Worm (Caenorhabditis elegans) whole organism, early embryonic: Measurements from ENCODE around the gene F15D4.6.

Experiments
- ama-1 ChIP-seq: fragments of 150-350 bp; optimal IDR thresholded peaks from 2 replicates; lab custom pipeline; 2014
- ceh-13 ChIP-seq: fragments of 200-800 bp; sonication (Bioruptor generic); optimal IDR thresholded peaks from 2 replicates; lab custom pipeline; 2018; ENCODE audit warnings: mild to moderate bottlenecking, missing genetic modification characterization, missing compliant biosample characterization
- ets-7 ChIP-seq: sonication (generic microtip); optimal IDR thresholded peaks from 2 replicates; lab custom pipeline; 2016; ENCODE audit warnings: missing genotype, missing genetic modification characterization, missing compliant biosample characterization
- flt-1 ChIP-seq: fragments of 200-800 bp; sonication (Bioruptor generic); IDR thresholded peaks from 2 replicates; pipeline ENCODE4 v1.3.6; 2022; ENCODE audit warnings: missing genetic modification characterization, missing compliant biosample characterization
- hmg-4 ChIP-seq: fragments of 200-800 bp; sonication (Bioruptor generic); optimal IDR thresholded peaks from 2 replicates; lab custom pipeline; 2018; ENCODE audit warnings: mild to moderate bottlenecking, missing genetic modification characterization, missing compliant biosample characterization
- hnd-1 ChIP-seq: sonication (generic microtip); optimal IDR thresholded peaks from 2 replicates; lab custom pipeline; 2016; ENCODE audit warnings: missing genetic modification characterization, missing compliant biosample characterization
- pes-1 ChIP-seq: fragments of 200-800 bp; sonication (Bioruptor generic); IDR thresholded peaks from 2 replicates; pipeline ENCODE4 v1.3.6; 2022; ENCODE audit warnings: missing genetic modification reagents, missing genetic modification characterization, missing compliant biosample characterization
- tbx-37 ChIP-seq: fragments of 200-800 bp; sonication (Bioruptor generic); conservative IDR thresholded peaks from 2 replicates; pipeline ENCODE4 v1.3.6; 2022; ENCODE audit warnings: missing genetic modification reagents, missing genetic modification characterization, missing compliant biosample characterization

DNA sequence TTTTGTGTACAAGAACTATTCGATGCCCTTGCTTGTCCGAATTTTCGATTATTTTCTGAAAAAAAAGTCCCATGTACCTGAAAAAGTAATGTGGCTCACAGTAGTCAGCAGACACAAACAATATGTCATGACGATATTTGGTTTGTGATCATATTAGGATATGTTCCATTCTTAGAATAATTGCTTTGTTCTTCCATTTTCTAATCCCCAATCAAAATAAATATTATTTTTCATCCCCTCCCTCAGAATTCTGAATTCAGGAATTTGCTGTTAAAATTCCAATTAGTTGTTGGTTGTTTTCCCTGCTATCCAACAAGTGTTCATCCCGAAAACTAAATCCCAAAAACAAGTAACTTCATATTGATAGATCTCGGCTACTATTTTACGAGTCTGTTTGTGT is 29.6 kb upstream of the F15D4.6 start:
- TF ChIP-seq hmg-4 (GFP tag; lab: Kevin White, UChicago) (no peak), ets-7 (tag; lab: Kevin White, UChicago) (no peak), ceh-13 (GFP tag; lab: Kevin White, UChicago) (no peak), ama-1 (lab: Kevin White, UChicago) (no peak), flt-1 (GFP tag; lab: Robert Waterston, UW) (no peak), hnd-1 (tag; lab: Kevin White, UChicago) (no peak), pes-1 (GFP tag; lab: Robert Waterston, UW) (no peak), tbx-37 (GFP tag; lab: Robert Waterston, UW) (no peak)
